Fruit fly (Drosophila melanogaster) whole organism, embryonic: Measurements from ENCODE around the gene CG15296.

Experiments used
- Abd-B ChIP-seq: fragments of 200-800 bp; sonication (Bioruptor generic); optimal IDR thresholded peaks from 2 replicates; lab custom pipeline; 2018; ENCODE audit warnings: missing biosample characterization, mild to moderate bottlenecking, missing genetic modification characterization, moderate library complexity
- Atf3 ChIP-seq: fragments of 200-800 bp; sonication (Bioruptor generic); optimal IDR thresholded peaks from 3 replicates; lab custom pipeline; 2016; ENCODE audit warnings: missing biosample characterization, missing genetic modification characterization
- B-H2 ChIP-seq: fragments of 200-800 bp; sonication (Bioruptor generic); optimal IDR thresholded peaks from 2 replicates; lab custom pipeline; 2018; ENCODE audit warnings: missing biosample characterization, mild to moderate bottlenecking, missing genetic modification characterization
- CG15696 ChIP-seq: fragments of 200-800 bp; sonication (Bioruptor generic); optimal IDR thresholded peaks from 2 replicates; lab custom pipeline; 2019; ENCODE audit warnings: missing biosample characterization, mild to moderate bottlenecking, missing genetic modification characterization, moderate library complexity
- CG1647 ChIP-seq: fragments of 200-800 bp; sonication (Bioruptor generic); optimal IDR thresholded peaks from 3 replicates; lab custom pipeline; 2016; ENCODE audit warnings: missing biosample characterization, missing genetic modification characterization
- CG16813 ChIP-seq: fragments of 200-800 bp; sonication (Bioruptor generic); IDR thresholded peaks from 3 replicates; pipeline ENCODE4 v1.3.6; 2022; ENCODE audit warnings: missing biosample characterization, missing genetic modification characterization; ENCODE audit not compliant: partially characterized antibody
- CG17612 ChIP-seq: fragments of 200-800 bp; sonication (Bioruptor generic); IDR thresholded peaks from 2 replicates; pipeline ENCODE4 v1.3.6; 2022; ENCODE audit warnings: missing biosample characterization, missing genetic modification characterization
- CG2120 ChIP-seq: fragments of 200-800 bp; sonication (Bioruptor generic); optimal IDR thresholded peaks from 3 replicates; lab custom pipeline; 2016; ENCODE audit warnings: missing biosample characterization, missing genetic modification characterization
- CG2199 ChIP-seq: fragments of 200-800 bp; sonication (Bioruptor generic); IDR thresholded peaks from 3 replicates; pipeline ENCODE4 v1.3.6; 2022; ENCODE audit warnings: missing biosample characterization, missing genetic modification characterization
- CG2875 ChIP-seq: fragments of 200-800 bp; sonication (Bioruptor generic); optimal IDR thresholded peaks from 2 replicates; lab custom pipeline; 2017; ENCODE audit warnings: missing biosample characterization, mild to moderate bottlenecking, missing genetic modification characterization, missing genetic modification reagents
- CG3065 ChIP-seq: fragments of 200-800 bp; sonication (Bioruptor generic); optimal IDR thresholded peaks from 2 replicates; lab custom pipeline; 2016; ENCODE audit warnings: missing biosample characterization, missing genetic modification characterization
- CG3407 ChIP-seq: fragments of 200-800 bp; sonication (Bioruptor generic); optimal IDR thresholded peaks from 2 replicates; lab custom pipeline; 2018; ENCODE audit warnings: missing biosample characterization, mild to moderate bottlenecking, missing genetic modification characterization
- CG3838 ChIP-seq: fragments of 200-800 bp; sonication (Bioruptor generic); optimal IDR thresholded peaks from 3 replicates; lab custom pipeline; 2016; ENCODE audit warnings: missing biosample characterization, missing genetic modification characterization
- CG4404 ChIP-seq: fragments of 200-800 bp; sonication (Bioruptor generic); IDR thresholded peaks from 2 replicates; pipeline ENCODE4 v1.3.6; 2022; ENCODE audit warnings: missing biosample characterization, missing genetic modification characterization
- CG9817 ChIP-seq: fragments of 200-800 bp; sonication (Bioruptor generic); optimal IDR thresholded peaks from 2 replicates; lab custom pipeline; 2018; ENCODE audit warnings: missing biosample characterization, mild to moderate bottlenecking, missing genetic modification characterization, moderate library complexity
- CTCF ChIP-seq: fragments of 200-800 bp; sonication (Bioruptor generic); optimal IDR thresholded peaks from 2 replicates; lab custom pipeline; 2017; ENCODE audit warnings: missing biosample characterization, mild to moderate bottlenecking, missing genetic modification characterization, moderate library complexity
- Dip3 ChIP-seq: fragments of 200-800 bp; sonication (Bioruptor generic); optimal IDR thresholded peaks from 3 replicates; lab custom pipeline; 2016; ENCODE audit warnings: missing biosample characterization, missing genetic modification characterization
- HmgZ ChIP-seq: fragments of 200-800 bp; sonication (Bioruptor generic); optimal IDR thresholded peaks from 2 replicates; lab custom pipeline; 2018; ENCODE audit warnings: missing biosample characterization, mild to moderate bottlenecking, missing genetic modification characterization
- Hr3 ChIP-seq: fragments of 200-800 bp; sonication (Bioruptor generic); optimal IDR thresholded peaks from 3 replicates; lab custom pipeline; 2016; ENCODE audit warnings: missing biosample characterization, missing genetic modification characterization
- MTF-1 ChIP-seq: fragments of 200-800 bp; sonication (Bioruptor generic); optimal IDR thresholded peaks from 2 replicates; lab custom pipeline; 2018; ENCODE audit warnings: missing biosample characterization, mild to moderate bottlenecking, missing genetic modification characterization, borderline replicate concordance
- Mad ChIP-seq: fragments of 200-800 bp; sonication (Bioruptor generic); optimal IDR thresholded peaks from 2 replicates; lab custom pipeline; 2016; ENCODE audit warnings: missing biosample characterization, missing genetic modification characterization
- Opbp ChIP-seq: fragments of 200-800 bp; sonication (Bioruptor generic); IDR thresholded peaks from 3 replicates; pipeline ENCODE4 v1.3.6; 2022; ENCODE audit warnings: missing biosample characterization, missing genetic modification characterization; ENCODE audit not compliant: partially characterized antibody
- Poxn ChIP-seq: fragments of 200-800 bp; sonication (Bioruptor generic); IDR thresholded peaks from 2 replicates; pipeline ENCODE4 v1.3.6; 2022; ENCODE audit warnings: missing biosample characterization, missing genetic modification characterization
- Vsx1 ChIP-seq: fragments of 200-800 bp; sonication (Bioruptor generic); optimal IDR thresholded peaks from 2 replicates; lab custom pipeline; 2017; ENCODE audit warnings: missing biosample characterization, mild to moderate bottlenecking, missing genetic modification characterization, missing genetic modification reagents
- abd-A ChIP-seq: fragments of 200-800 bp; sonication (Bioruptor generic); optimal IDR thresholded peaks from 3 replicates; lab custom pipeline; 2019; ENCODE audit warnings: missing biosample characterization, mild to moderate bottlenecking, missing genetic modification characterization, moderate library complexity
- cato ChIP-seq: fragments of 200-800 bp; sonication (Bioruptor generic); optimal IDR thresholded peaks from 2 replicates; lab custom pipeline; 2016; ENCODE audit warnings: missing biosample characterization, missing genetic modification characterization, borderline replicate concordance
- chm ChIP-seq: fragments of 200-800 bp; sonication (Bioruptor generic); IDR thresholded peaks from 2 replicates; pipeline ENCODE4 v1.3.6; 2022; ENCODE audit warnings: missing biosample characterization, missing genetic modification characterization
- gcm ChIP-seq: fragments of 200-800 bp; sonication (Bioruptor generic); optimal IDR thresholded peaks from 2 replicates; lab custom pipeline; 2019; ENCODE audit warnings: missing biosample characterization, mild to moderate bottlenecking, missing genetic modification characterization, moderate library complexity
- gro ChIP-seq: fragments of 200-800 bp; sonication (Bioruptor generic); optimal IDR thresholded peaks from 2 replicates; lab custom pipeline; 2016; ENCODE audit warnings: missing biosample characterization, missing genetic modification characterization
- jing ChIP-seq: fragments of 200-800 bp; sonication (Bioruptor generic); optimal IDR thresholded peaks from 2 replicates; lab custom pipeline; 2018; ENCODE audit warnings: missing biosample characterization, mild to moderate bottlenecking, missing genetic modification characterization
- kah ChIP-seq: fragments of 200-800 bp; sonication (Bioruptor generic); optimal IDR thresholded peaks from 2 replicates; lab custom pipeline; 2018; ENCODE audit warnings: missing biosample characterization, mild to moderate bottlenecking, missing genetic modification characterization
- lola ChIP-seq, 3 experiments: fragments of >200 bp in 2 of 3; fragments of 200-800 bp in 1 of 3; sonication (Bioruptor generic) in 1 of 3; optimal IDR thresholded peaks; 2 replicates each; lab custom pipeline; 2017 to 2019; ENCODE audit warnings: missing biosample characterization in 3 of 3, missing genetic modification characterization in 3 of 3, mild to moderate bottlenecking in 1 of 3, moderate library complexity in 1 of 3
- maf-S ChIP-seq: fragments of 200-800 bp; sonication (Bioruptor generic); optimal IDR thresholded peaks from 2 replicates; lab custom pipeline; 2016; ENCODE audit warnings: missing biosample characterization, missing genetic modification characterization
- nmo ChIP-seq: fragments of 200-800 bp; sonication (Bioruptor generic); optimal IDR thresholded peaks from 2 replicates; lab custom pipeline; 2018; ENCODE audit warnings: missing biosample characterization, mild to moderate bottlenecking, missing genetic modification characterization, moderate library complexity
- phol ChIP-seq: fragments of 200-800 bp; sonication (Bioruptor generic); optimal IDR thresholded peaks from 3 replicates; lab custom pipeline; 2018; ENCODE audit warnings: missing biosample characterization, mild to moderate bottlenecking, missing genetic modification characterization, moderate library complexity
- shn ChIP-seq: fragments of 200-800 bp; sonication (Bioruptor generic); optimal IDR thresholded peaks from 3 replicates; lab custom pipeline; 2016; ENCODE audit warnings: missing biosample characterization, missing genetic modification characterization
- slou ChIP-seq: fragments of 200-800 bp; sonication (Bioruptor generic); optimal IDR thresholded peaks from 3 replicates; lab custom pipeline; 2016; ENCODE audit warnings: missing biosample characterization, missing genetic modification characterization
- slp2 ChIP-seq: fragments of 200-800 bp; sonication (Bioruptor generic); optimal IDR thresholded peaks from 2 replicates; lab custom pipeline; 2016; ENCODE audit warnings: missing biosample characterization, missing genetic modification characterization
- wdn ChIP-seq: fragments of 200-800 bp; sonication (Bioruptor generic); IDR thresholded peaks from 2 replicates; pipeline ENCODE4 v1.3.6; 2022; ENCODE audit warnings: missing biosample characterization, missing genetic modification characterization

CG15296 gene

DNA sequence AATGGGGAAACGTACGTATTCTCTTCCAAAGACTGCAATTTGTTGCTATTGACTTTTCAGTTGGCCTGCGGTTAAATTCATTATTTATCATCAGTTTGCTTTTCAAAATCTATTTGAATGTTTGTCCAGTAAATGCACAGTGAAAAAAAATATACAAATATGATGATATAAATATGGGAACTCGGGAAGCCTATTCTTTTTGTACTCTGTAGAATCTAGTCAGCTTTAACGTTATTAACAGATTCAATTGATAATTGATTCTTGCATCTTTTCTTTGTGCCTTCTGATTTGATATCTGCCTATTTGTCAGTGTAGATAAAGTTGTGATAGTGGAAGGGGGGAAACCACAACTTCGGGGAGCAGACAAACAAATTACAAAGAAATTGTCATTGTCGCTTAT lies 23.1 kb downstream of the CG15296 start (continued):
- no peak for TF ChIP-seq B-H2 (GFP tag; lab: Kevin White, UChicago)
- TF ChIP-seq CG2199 = no peak
- peak; percentile 19 for TF ChIP-seq cato (GFP tag; lab: Kevin White, UChicago)
- TF ChIP-seq gcm (GFP tag; lab: Kevin White, UChicago) = peak; percentile 50
- no peak for TF ChIP-seq Poxn (GFP tag; lab: Robert Waterston, UW)
- no peak for TF ChIP-seq gro (GFP tag; lab: Kevin White, UChicago)
- no peak for TF ChIP-seq kah (GFP tag; lab: Kevin White, UChicago)
- TF ChIP-seq Mad (GFP tag; lab: Kevin White, UChicago) = peak; percentile 10
- TF ChIP-seq Abd-B (GFP tag; lab: Kevin White, UChicago) = peak; percentile 52
- no peak for TF ChIP-seq CG3838 (GFP tag; lab: Kevin White, UChicago)
- TF ChIP-seq CG2875 (GFP tag; lab: Kevin White, UChicago) = peak; percentile 66
- TF ChIP-seq CG16813 (GFP tag; lab: Robert Waterston, UW) = no peak
- TF ChIP-seq CG15696 (tag; lab: Kevin White, UChicago) = peak; percentile 38
- peak; percentile 20 for TF ChIP-seq CTCF (GFP tag; lab: Kevin White, UChicago)
- peak; percentile 3 for TF ChIP-seq CG1647 (GFP tag; lab: Kevin White, UChicago)
- no peak for TF ChIP-seq wdn (GFP tag; lab: Robert Waterston, UW)
- TF ChIP-seq Opbp (GFP tag; lab: Robert Waterston, UW) = no peak
- TF ChIP-seq slou = no peak
- TF ChIP-seq phol = peak; percentile 79
- TF ChIP-seq CG9817 (tag; lab: Kevin White, UChicago) = peak; percentile 31
- no peak for TF ChIP-seq Dip3 (GFP tag; lab: Kevin White, UChicago)
- TF ChIP-seq HmgZ = no peak
- peak; percentile 55 for TF ChIP-seq CG2120 (GFP tag; lab: Kevin White, UChicago)
- peak; percentile 16 for TF ChIP-seq Atf3 (GFP tag; lab: Kevin White, UChicago)
- peak; percentile 2 for TF ChIP-seq Vsx1 (GFP tag; lab: Kevin White, UChicago)
- TF ChIP-seq maf-S (GFP tag; lab: Kevin White, UChicago) = no peak
- TF ChIP-seq chm (GFP tag; lab: Robert Waterston, UW) = no peak

DNA sequence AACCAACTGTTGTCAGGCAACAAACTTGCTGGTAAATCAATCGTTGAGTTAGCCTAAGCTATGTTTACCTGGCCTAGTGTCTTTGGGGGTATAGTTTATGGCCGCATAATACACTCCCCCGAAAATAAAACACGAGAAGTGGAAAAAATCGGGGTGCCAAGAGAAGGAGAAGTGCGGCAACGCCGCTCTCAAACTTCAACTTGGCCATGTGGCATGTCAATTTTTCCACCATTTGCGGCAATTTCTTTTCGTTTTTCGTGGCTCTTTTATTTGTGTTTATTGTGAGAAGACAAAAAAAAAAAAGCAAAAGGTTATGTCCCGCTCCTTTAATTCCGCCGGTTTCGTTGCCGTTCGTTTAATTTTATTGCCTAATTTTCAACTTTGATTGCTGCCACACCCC lies 25.9 kb downstream of the CG15296 start:
- no peak for TF ChIP-seq MTF-1 (GFP tag; lab: Kevin White, UChicago)
- TF ChIP-seq CG1647 (GFP tag; lab: Kevin White, UChicago) = no peak
- no peak for TF ChIP-seq slp2 (GFP tag; lab: Kevin White, UChicago)
- TF ChIP-seq CG4404 (GFP tag; lab: Robert Waterston, UW) = no peak
- peak; percentile 56 for TF ChIP-seq abd-A (tag; lab: Kevin White, UChicago)
- TF ChIP-seq shn (GFP tag; lab: Kevin White, UChicago) = no peak
- peak; percentile 98 for TF ChIP-seq CG3407 (GFP tag; lab: Kevin White, UChicago)
- no peak for TF ChIP-seq lola (GFP tag; optimal IDR thresholded peaks at IDR 0.05; lab: Kevin White, UChicago)
- no peak for TF ChIP-seq Hr3 (GFP tag; lab: Kevin White, UChicago)
- TF ChIP-seq CG3065 (GFP tag; lab: Kevin White, UChicago) = no peak
- TF ChIP-seq CG17612 = no peak
- TF ChIP-seq nmo (GFP tag; lab: Kevin White, UChicago) = no peak
- TF ChIP-seq jing (GFP tag; lab: Kevin White, UChicago) = no peak
